Worm (Caenorhabditis elegans): Measurements from ENCODE around the gene col-164.

Gene col-164

DNA sequence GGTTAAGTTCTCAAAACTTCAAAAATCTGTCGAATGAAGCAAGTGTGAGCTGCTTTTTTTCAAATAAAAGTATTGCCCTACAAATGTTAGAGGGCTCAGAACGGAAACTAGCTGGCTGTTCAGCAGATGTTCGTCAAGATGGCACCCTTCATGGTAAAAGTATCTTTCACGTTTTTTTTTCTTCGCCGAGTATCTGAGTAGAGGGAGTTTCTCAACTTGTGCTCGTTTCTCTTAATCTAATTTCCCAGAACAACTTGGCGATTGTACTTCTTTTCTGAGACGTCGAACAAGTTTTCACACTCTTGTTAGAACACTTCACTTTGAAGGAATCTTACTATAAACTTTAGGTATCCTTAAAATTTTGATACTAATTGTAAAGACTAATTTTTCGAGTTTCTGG lies 5.6 kb upstream of the col-164 start:
- TF ChIP-seq Y75B8A.6 (GFP tag; IDR thresholded peaks at IDR 0.05) (no peak), ces-1 (GFP tag; optimal IDR thresholded peaks at IDR 0.05) (peak; percentile 52), fkh-10 (GFP tag; optimal IDR thresholded peaks at IDR 0.05) (peak; percentile 62)

DNA sequence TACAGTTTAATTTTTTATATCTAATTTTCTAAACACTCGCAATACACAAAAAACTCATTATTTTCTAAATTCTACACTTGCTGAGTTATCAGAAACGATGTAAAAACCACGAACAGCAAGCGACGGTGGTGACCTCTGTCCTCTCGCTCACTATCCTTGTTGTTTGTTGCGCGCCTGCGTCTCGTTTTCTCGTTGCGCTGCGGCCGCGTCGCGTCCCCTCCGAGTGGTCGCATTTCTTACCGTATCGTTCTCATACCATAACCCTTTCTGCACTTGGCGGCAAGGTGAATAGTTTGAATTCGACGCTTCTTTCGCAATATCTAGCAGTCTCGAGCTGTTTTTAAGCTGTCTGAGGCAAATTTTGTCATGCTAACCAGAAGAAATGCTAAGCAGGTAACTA lies 3.8 kb upstream of the col-164 start, which contains the start of gene lsy-2:
TSS of gene lsy-2 (plus strand) at position 271 of the 400 bp plus-strand sequence.
- TF ChIP-seq madf-9 (GFP tag; conservative IDR thresholded peaks at IDR 0.05) (no peak), mdt-29 (GFP tag; IDR thresholded peaks at IDR 0.05) (no peak), mes-2 (tag; optimal IDR thresholded peaks at IDR 0.05; ENCODE audit: poor library complexity, severe bottlenecking) (peak; percentile 75), lir-3 (tag; optimal IDR thresholded peaks at IDR 0.05) (no peak), lin-39 (tag; optimal IDR thresholded peaks at IDR 0.05) (no peak), nhr-28 (tag; optimal IDR thresholded peaks at IDR 0.05) (peak; percentile 46), sdz-12 (GFP tag; optimal IDR thresholded peaks at IDR 0.05) (no peak), ceh-44 (GFP tag; IDR thresholded peaks at IDR 0.05) (no peak), mep-1 (tag; optimal IDR thresholded peaks at IDR 0.05) (peak; percentile 57), lin-13 (GFP tag; optimal IDR thresholded peaks at IDR 0.05) (peak; percentile 72), vab-7 (GFP tag; IDR thresholded peaks at IDR 0.05) (0 out of 2 replicates have a peak, but pooled peaks have one; percentile 15), tag-97 (GFP tag; IDR thresholded peaks at IDR 0.05) (no peak), duxl-1 (tag; optimal IDR thresholded peaks at IDR 0.05; ENCODE audit: poor library complexity) (peak; percentile 50), D1046.2 (GFP tag; IDR thresholded peaks at IDR 0.05) (no peak), arid-1 (GFP tag; conservative IDR thresholded peaks at IDR 0.05) (no peak), daf-12 (tag; optimal IDR thresholded peaks at IDR 0.05) (no peak), hmg-1.1 (GFP tag; IDR thresholded peaks at IDR 0.05) (peak; percentile 52), zip-11 (GFP tag; IDR thresholded peaks at IDR 0.05) (no peak), pqm-1 (tag; optimal IDR thresholded peaks at IDR 0.05) (no peak), nhr-111 (GFP tag; optimal IDR thresholded peaks at IDR 0.05) (no peak), daf-8 (GFP tag; IDR thresholded peaks at IDR 0.05) (no peak), Y5F2A.4 (GFP tag; optimal IDR thresholded peaks at IDR 0.05) (no peak), lim-7 (GFP tag; IDR thresholded peaks at IDR 0.05) (no peak), dpl-1 (GFP tag; optimal IDR thresholded peaks at IDR 0.05) (peak; percentile 72), php-3 (GFP tag; IDR thresholded peaks at IDR 0.05) (no peak), daf-16 (GFP tag; optimal IDR thresholded peaks at IDR 0.05) (no peak), daf-16 (tag; optimal IDR thresholded peaks at IDR 0.05) (peak; percentile 70), nhr-11 (tag; optimal IDR thresholded peaks at IDR 0.05) (no peak), F26F4.8 (GFP tag; conservative IDR thresholded peaks at IDR 0.05) (no peak), dve-1 (tag; optimal IDR thresholded peaks at IDR 0.05; ENCODE audit: insufficient read depth) (peak; percentile 31), set-16 (GFP tag; IDR thresholded peaks at IDR 0.05) (0 out of 2 replicates have a peak, but pooled peaks have one; percentile 30), nhr-25 (tag; optimal IDR thresholded peaks at IDR 0.05; ENCODE audit: borderline replicate concordance, insufficient read depth) (peak; percentile 86), daf-19 (GFP tag; conservative IDR thresholded peaks at IDR 0.05) (no peak), dmd-9 (GFP tag; IDR thresholded peaks at IDR 0.05) (no peak), snpc-4 (tag; optimal IDR thresholded peaks at IDR 0.05) (no peak), mxl-3 (GFP tag; optimal IDR thresholded peaks at IDR 0.05) (peak; percentile 40), rbr-2 (tag; optimal IDR thresholded peaks at IDR 0.05) (peak; percentile 19), lin-29 (GFP tag; IDR thresholded peaks at IDR 0.05) (no peak), pha-4 (GFP tag; IDR thresholded peaks at IDR 0.05) (no peak), pha-4 (tag; optimal IDR thresholded peaks at IDR 0.05) (no peak), nhr-237 (tag; optimal IDR thresholded peaks at IDR 0.05) (no peak), gei-8 (GFP tag; optimal IDR thresholded peaks at IDR 0.05) (no peak), mxl-2 (GFP tag; conservative IDR thresholded peaks at IDR 0.05) (no peak), mdl-1 (tag; optimal IDR thresholded peaks at IDR 0.05) (peak in 1 of 2 experiments; percentile 20), ctbp-1 (GFP tag; IDR thresholded peaks at IDR 0.05) (0 out of 2 replicates have a peak, but pooled peaks have one; percentile 15), dmd-6 (GFP tag; IDR thresholded peaks at IDR 0.05) (peak; percentile 50), aly-2 (tag; optimal IDR thresholded peaks at IDR 0.05) (no peak)
